Worm (Caenorhabditis elegans): ENCODE results near the gene srh-3.

DNA sequence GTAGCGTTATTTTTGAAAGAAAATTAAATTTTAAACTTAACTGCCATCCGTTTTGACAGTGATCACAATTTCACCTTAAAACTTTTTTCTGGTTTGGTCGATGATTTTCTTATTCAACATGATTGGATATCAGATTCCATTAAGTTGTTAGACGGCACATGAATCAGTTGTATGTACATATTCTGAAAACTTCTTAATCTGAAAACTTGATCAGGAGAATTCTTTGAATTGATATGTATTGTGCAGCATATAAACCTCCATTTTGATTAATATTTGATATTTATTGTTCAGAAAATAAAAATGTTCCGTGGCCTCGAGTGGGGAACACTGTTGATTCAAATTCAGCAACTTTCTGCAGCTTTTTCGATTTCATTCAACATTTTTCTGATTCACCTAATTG is 42.4 kb upstream of the srh-3 start, which contains the start of gene str-221:
- TF ChIP-seq nhr-237 (tag; optimal IDR thresholded peaks at IDR 0.05) (no peak), elt-3 (tag; optimal IDR thresholded peaks at IDR 0.05) (no peak), ztf-11 (tag; optimal IDR thresholded peaks at IDR 0.05) (no peak), nhr-84 (tag; optimal IDR thresholded peaks at IDR 0.05) (no peak), jun-1 (tag; optimal IDR thresholded peaks at IDR 0.05) (no peak), fkh-4 (tag; optimal IDR thresholded peaks at IDR 0.05; ENCODE audit: borderline replicate concordance) (no peak)

All from whole organism, L1 larva.